Worm (Caenorhabditis elegans): ENCODE data around the gene snpc-1.2.

The snpc-1.2 gene

DNA sequence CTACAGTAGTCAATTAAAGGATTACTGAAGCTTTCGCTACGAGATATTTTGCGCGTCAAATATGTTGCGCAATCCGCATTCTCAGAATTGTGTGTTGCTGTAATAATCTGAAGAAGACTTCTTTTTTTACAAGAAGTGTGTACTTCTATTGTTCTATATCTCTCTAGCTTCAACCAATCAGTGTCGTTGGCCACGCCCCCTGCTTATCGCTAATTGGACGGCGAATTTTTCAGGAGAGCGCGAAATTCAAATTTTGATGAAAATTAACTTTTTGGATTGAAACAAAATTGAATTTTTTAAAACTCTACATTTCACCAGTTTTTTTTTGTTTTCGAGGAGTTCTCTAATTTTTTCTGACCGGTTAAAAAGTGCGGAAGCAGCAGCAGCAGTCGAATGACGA, 7.5 kb upstream of the snpc-1.2 start:
- no peak for TF ChIP-seq ztf-11 (tag; optimal IDR thresholded peaks at IDR 0.05)
- no peak for TF ChIP-seq nhr-84 (tag; optimal IDR thresholded peaks at IDR 0.05)
- no peak for TF ChIP-seq efl-1 (optimal IDR thresholded peaks at IDR 0.05)
- peak in 1 of 2 experiments; percentile 11 for TF ChIP-seq efl-1 (GFP tag; optimal IDR thresholded peaks at IDR 0.05 in 1 of 2)
- no peak for TF ChIP-seq Y116A8C.19 (tag; optimal IDR thresholded peaks at IDR 0.05; ENCODE audit: borderline replicate concordance)
- TF ChIP-seq nhr-90 (tag; optimal IDR thresholded peaks at IDR 0.05; ENCODE audit: poor library complexity), result no peak
- TF ChIP-seq efl-3 (GFP tag; optimal IDR thresholded peaks at IDR 0.05), result no peak

ce11 chrIII:13173687-13174086, 4.3 kb upstream of the snpc-1.2 start:
- TF ChIP-seq unc-86 (tag; optimal IDR thresholded peaks at IDR 0.05), result no peak
- no peak for TF ChIP-seq ces-1 (GFP tag; optimal IDR thresholded peaks at IDR 0.05)
- TF ChIP-seq lin-35 (GFP tag; optimal IDR thresholded peaks at IDR 0.05), result no peak
- no peak for TF ChIP-seq F16B12.6 (tag; optimal IDR thresholded peaks at IDR 0.05)
- TF ChIP-seq unc-30 (tag; optimal IDR thresholded peaks at IDR 0.05), result no peak
- TF ChIP-seq zag-1 (tag; optimal IDR thresholded peaks at IDR 0.05), result no peak
- no peak for TF ChIP-seq unc-130 (tag; optimal IDR thresholded peaks at IDR 0.05)
- no peak for TF ChIP-seq nhr-20 (tag; optimal IDR thresholded peaks at IDR 0.05)
- TF ChIP-seq nhr-84 (tag; optimal IDR thresholded peaks at IDR 0.05), result no peak
- no peak for TF ChIP-seq nhr-77 (tag; optimal IDR thresholded peaks at IDR 0.05)
- no peak for TF ChIP-seq ceh-82 (tag; optimal IDR thresholded peaks at IDR 0.05)
- TF ChIP-seq sptf-1 (tag; optimal IDR thresholded peaks at IDR 0.05), result no peak

ce11 chrIII:13164902-13165301, 4.4 kb downstream of the snpc-1.2 start:
- TF ChIP-seq ceh-82 (tag; optimal IDR thresholded peaks at IDR 0.05), result no peak
- TF ChIP-seq lir-3 (tag; optimal IDR thresholded peaks at IDR 0.05; ENCODE audit: poor library complexity), result no peak
- TF ChIP-seq ceh-90 (tag; optimal IDR thresholded peaks at IDR 0.05), result no peak
- no peak for TF ChIP-seq xbp-1 (tag; optimal IDR thresholded peaks at IDR 0.05)
- TF ChIP-seq mab-9 (GFP tag; IDR thresholded peaks at IDR 0.05), result no peak
- no peak for TF ChIP-seq elt-2 (tag; optimal IDR thresholded peaks at IDR 0.05)
- no peak for TF ChIP-seq nhr-20 (tag; optimal IDR thresholded peaks at IDR 0.05)
- TF ChIP-seq dsc-1 (tag; optimal IDR thresholded peaks at IDR 0.05), result no peak
- TF ChIP-seq F16B12.6 (tag; optimal IDR thresholded peaks at IDR 0.05), result no peak
- TF ChIP-seq fkh-8 (tag; optimal IDR thresholded peaks at IDR 0.05), result no peak
- no peak for TF ChIP-seq lin-15B (tag; optimal IDR thresholded peaks at IDR 0.05)
- no peak for TF ChIP-seq hlh-4 (tag; optimal IDR thresholded peaks at IDR 0.05)
- TF ChIP-seq ets-5 (GFP tag; IDR thresholded peaks at IDR 0.05), result no peak
- no peak for TF ChIP-seq sox-4 (tag; optimal IDR thresholded peaks at IDR 0.05)
- TF ChIP-seq C16A3.4 (tag; optimal IDR thresholded peaks at IDR 0.05), result no peak
- no peak for TF ChIP-seq unc-62 (GFP tag; optimal IDR thresholded peaks at IDR 0.05)
- TF ChIP-seq mef-2 (tag; optimal IDR thresholded peaks at IDR 0.05), result no peak

ce11 chrIII:13160636-13161035, 8.7 kb downstream of the snpc-1.2 start:
- TF ChIP-seq nhr-20 (tag; optimal IDR thresholded peaks at IDR 0.05) (no peak), lin-35 (GFP tag; optimal IDR thresholded peaks at IDR 0.05) (peak; percentile 43 to 81), isw-1 (GFP tag; IDR thresholded peaks at IDR 0.05) (peak; percentile 13; the same call in 1 of the 2 replicates), unc-30 (tag; optimal IDR thresholded peaks at IDR 0.05) (no peak), fos-1 (tag; optimal IDR thresholded peaks at IDR 0.05) (no peak), hpl-2 (GFP tag; optimal IDR thresholded peaks at IDR 0.05) (no peak), fkh-10 (GFP tag; optimal IDR thresholded peaks at IDR 0.05) (no peak), zip-4 (GFP tag; optimal IDR thresholded peaks at IDR 0.05) (no peak), mep-1 (tag; optimal IDR thresholded peaks at IDR 0.05) (no peak), blmp-1 (tag; optimal IDR thresholded peaks at IDR 0.05) (no peak), lsy-2 (tag; optimal IDR thresholded peaks at IDR 0.05) (peak in 1 of 2 experiments; percentile 21), nhr-84 (tag; optimal IDR thresholded peaks at IDR 0.05) (no peak), fkh-4 (tag; optimal IDR thresholded peaks at IDR 0.05; ENCODE audit: borderline replicate concordance) (no peak), tbx-2 (tag; optimal IDR thresholded peaks at IDR 0.05) (peak; percentile 15), sox-4 (tag; optimal IDR thresholded peaks at IDR 0.05) (no peak), dpl-1 (GFP tag; optimal IDR thresholded peaks at IDR 0.05) (peak; percentile 54 to 74 (median 71)), nhr-47 (tag; optimal IDR thresholded peaks at IDR 0.05) (no peak), hlh-4 (tag; optimal IDR thresholded peaks at IDR 0.05) (no peak), efl-1 (optimal IDR thresholded peaks at IDR 0.05) (peak; percentile 66 to 78), efl-1 (GFP tag; optimal IDR thresholded peaks at IDR 0.05 in 1 of 2) (peak; percentile 63 to 97), egl-13 (tag; optimal IDR thresholded peaks at IDR 0.05) (no peak), pag-3 (tag; optimal IDR thresholded peaks at IDR 0.05; ENCODE audit: borderline replicate concordance, insufficient read depth) (no peak), unc-86 (tag; optimal IDR thresholded peaks at IDR 0.05) (no peak), lin-39 (tag; optimal IDR thresholded peaks at IDR 0.05) (no peak), ceh-8 (GFP tag; optimal IDR thresholded peaks at IDR 0.05) (no peak)

Data from whole organism, L1 larva.